Fruit fly (Drosophila melanogaster) whole organism: ENCODE data around the gene CG12253.

Source experiments
- Dll ChIP-seq: fragments of >200 bp; optimal IDR thresholded peaks from 2 replicates; lab custom pipeline; 2017
- EcR ChIP-seq, 2 experiments: fragments of >200 bp; optimal IDR thresholded peaks; 2 replicates each; lab custom pipeline; 2017; ENCODE audit warnings: missing biosample characterization in 2 of 2, missing genetic modification characterization in 2 of 2, missing genetic modification reagents in 2 of 2
- pan ChIP-seq: fragments of >200 bp; optimal IDR thresholded peaks from 2 replicates; lab custom pipeline; 2017
- psq ChIP-seq: fragments of >200 bp; optimal IDR thresholded peaks from 2 replicates; lab custom pipeline; 2017
- usp ChIP-seq: fragments of >200 bp; optimal IDR thresholded peaks from 2 replicates; lab custom pipeline; 2017; ENCODE audit warnings: missing biosample characterization, missing genetic modification characterization, mixed read lengths

DNA sequence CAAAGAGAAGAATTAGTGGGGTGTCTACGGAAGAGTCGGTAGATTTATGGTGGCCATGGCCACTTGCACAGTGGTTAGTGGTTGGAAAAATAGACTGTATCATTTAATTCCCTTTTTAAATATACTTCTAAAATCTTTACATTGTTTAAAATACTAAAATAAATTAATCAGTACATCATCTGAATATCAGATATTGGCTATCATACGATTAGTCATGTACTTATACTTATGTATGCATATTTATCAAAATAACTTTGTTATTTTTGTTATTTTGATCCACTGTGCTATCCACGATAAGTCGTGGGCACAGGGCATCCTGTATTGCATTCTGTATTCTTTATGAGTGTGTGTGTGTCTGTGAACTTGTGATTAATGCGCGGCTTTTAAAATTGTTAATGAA is 27.1 kb downstream of the CG12253 start:
- no peak for TF ChIP-seq pan (lab: Kevin White, UChicago)
- TF ChIP-seq EcR (GFP tag; optimal IDR thresholded peaks at IDR 0.05; lab: Kevin White, UChicago): no peak
- no peak for TF ChIP-seq Dll
- TF ChIP-seq psq: no peak
- no peak for TF ChIP-seq usp
